Fruit fly (Drosophila melanogaster) whole organism, embryonic: Measurements from ENCODE around the gene GlyRS.

Experiments
- B-H1 ChIP-seq: fragments of 200-800 bp; sonication (Bioruptor generic); IDR thresholded peaks from 3 replicates; pipeline ENCODE4 v1.3.6; 2022; ENCODE audit warnings: missing biosample characterization, missing genetic modification characterization
- CG11504 ChIP-seq: fragments of 200-800 bp; sonication (Bioruptor generic); optimal IDR thresholded peaks from 3 replicates; lab custom pipeline; 2019; ENCODE audit warnings: missing biosample characterization, mild to moderate bottlenecking, missing genetic modification characterization, moderate library complexity
- CG12391 ChIP-seq: fragments of 200-800 bp; sonication (Bioruptor generic); optimal IDR thresholded peaks from 3 replicates; lab custom pipeline; 2018; ENCODE audit warnings: missing biosample characterization, mild to moderate bottlenecking, missing genetic modification characterization, moderate library complexity
- CG15073 ChIP-seq: fragments of 200-800 bp; sonication (Bioruptor generic); optimal IDR thresholded peaks from 2 replicates; lab custom pipeline; 2016; ENCODE audit warnings: missing biosample characterization, missing genetic modification characterization
- CG1529 ChIP-seq: fragments of 200-800 bp; sonication (Bioruptor generic); optimal IDR thresholded peaks from 3 replicates; lab custom pipeline; 2018; ENCODE audit warnings: missing biosample characterization, missing genetic modification characterization
- CG17829 ChIP-seq: fragments of 200-800 bp; optimal IDR thresholded peaks from 2 replicates; lab custom pipeline; 2019; ENCODE audit warnings: missing biosample characterization, mild to moderate bottlenecking, missing genetic modification characterization, moderate library complexity
- CG18262 ChIP-seq: fragments of 200-800 bp; optimal IDR thresholded peaks from 3 replicates; lab custom pipeline; 2019; ENCODE audit warnings: missing biosample characterization, mild to moderate bottlenecking, missing genetic modification characterization, moderate library complexity
- CG34422 ChIP-seq: fragments of 200-800 bp; sonication (Bioruptor generic); IDR thresholded peaks from 3 replicates; pipeline ENCODE4 v1.3.6; 2022; ENCODE audit warnings: missing biosample characterization, missing genetic modification characterization
- CG4820 ChIP-seq: fragments of 200-800 bp; sonication (Bioruptor generic); optimal IDR thresholded peaks from 3 replicates; lab custom pipeline; 2016; ENCODE audit warnings: missing biosample characterization, missing genetic modification characterization
- CG7928 ChIP-seq: fragments of 200-800 bp; sonication (Bioruptor generic); optimal IDR thresholded peaks from 2 replicates; lab custom pipeline; 2017; ENCODE audit warnings: missing biosample characterization, mild to moderate bottlenecking, missing genetic modification characterization
- CG7963 ChIP-seq: fragments of 200-800 bp; sonication (Bioruptor generic); IDR thresholded peaks from 3 replicates; pipeline ENCODE4 v1.3.6; 2022; ENCODE audit warnings: missing biosample characterization, missing genetic modification characterization; ENCODE audit not compliant: partially characterized antibody
- CG7987 ChIP-seq: fragments of 200-800 bp; sonication (Bioruptor generic); optimal IDR thresholded peaks from 2 replicates; lab custom pipeline; 2018; ENCODE audit warnings: missing biosample characterization, mild to moderate bottlenecking, missing genetic modification characterization, moderate library complexity
- CG8281 ChIP-seq: fragments of 200-800 bp; sonication (Bioruptor generic); optimal IDR thresholded peaks from 2 replicates; lab custom pipeline; 2018; ENCODE audit warnings: missing biosample characterization, mild to moderate bottlenecking, missing genetic modification characterization, moderate library complexity
- CG8359 ChIP-seq: fragments of 200-800 bp; sonication (Bioruptor generic); optimal IDR thresholded peaks from 2 replicates; lab custom pipeline; 2017; ENCODE audit warnings: missing biosample characterization, mild to moderate bottlenecking, missing genetic modification characterization, borderline replicate concordance
- Dbx ChIP-seq: fragments of 200-800 bp; sonication (Bioruptor generic); IDR thresholded peaks from 3 replicates; pipeline ENCODE4 v1.3.6; 2022; ENCODE audit warnings: missing biosample characterization, missing genetic modification characterization
- E2f2 ChIP-seq: fragments of 200-800 bp; sonication (Bioruptor generic); IDR thresholded peaks from 2 replicates; pipeline ENCODE4 v1.3.6; 2022; ENCODE audit warnings: missing biosample characterization, missing genetic modification characterization
- Fer1 ChIP-seq: fragments of 200-800 bp; sonication (Bioruptor generic); optimal IDR thresholded peaks from 2 replicates; lab custom pipeline; 2017; ENCODE audit warnings: missing biosample characterization, mild to moderate bottlenecking, missing genetic modification characterization
- HLH54F ChIP-seq: fragments of 200-800 bp; sonication (Bioruptor generic); optimal IDR thresholded peaks from 3 replicates; lab custom pipeline; 2016; ENCODE audit warnings: missing biosample characterization, missing genetic modification characterization
- HmgZ ChIP-seq: fragments of 200-800 bp; sonication (Bioruptor generic); optimal IDR thresholded peaks from 2 replicates; lab custom pipeline; 2018; ENCODE audit warnings: missing biosample characterization, mild to moderate bottlenecking, missing genetic modification characterization
- MESR4 ChIP-seq: fragments of 200-800 bp; sonication (Bioruptor generic); optimal IDR thresholded peaks from 2 replicates; lab custom pipeline; 2018; ENCODE audit warnings: missing biosample characterization, mild to moderate bottlenecking, missing genetic modification characterization, moderate library complexity
- Nf-YB ChIP-seq: fragments of 200-800 bp; sonication (Bioruptor generic); optimal IDR thresholded peaks from 3 replicates; lab custom pipeline; 2019; ENCODE audit warnings: missing biosample characterization, mild to moderate bottlenecking, missing genetic modification characterization, moderate library complexity
- Oli ChIP-seq: fragments of 200-800 bp; sonication (Bioruptor generic); optimal IDR thresholded peaks from 2 replicates; lab custom pipeline; 2018; ENCODE audit warnings: missing biosample characterization, mild to moderate bottlenecking, missing genetic modification characterization, moderate library complexity
- Trl ChIP-seq, 3 experiments: fragments of >200 bp in 2 of 3; fragments of 200-800 bp in 1 of 3; sonication (Bioruptor generic) in 1 of 3; optimal IDR thresholded peaks; 2 replicates in 1 of 3; 3 replicates in 2 of 3; lab custom pipeline; 2016 to 2017; ENCODE audit warnings: missing biosample characterization in 1 of 3, missing genetic modification characterization in 1 of 3
- aop ChIP-seq: fragments of 200-800 bp; sonication (Bioruptor generic); IDR thresholded peaks from 2 replicates; pipeline ENCODE4 v1.3.6; 2022; ENCODE audit warnings: missing biosample characterization, missing genetic modification characterization
- cad ChIP-seq: fragments of >200 bp; optimal IDR thresholded peaks from 2 replicates; lab custom pipeline; 2017; ENCODE audit warnings: missing biosample characterization, missing genetic modification characterization
- chif ChIP-seq, 2 experiments: fragments of 200-800 bp; sonication (Bioruptor generic); optimal IDR thresholded peaks; 3 replicates each; lab custom pipeline; 2016; ENCODE audit warnings: missing biosample characterization in 2 of 2, missing genetic modification characterization in 2 of 2
- corto ChIP-seq: fragments of 200-800 bp; sonication (Bioruptor generic); optimal IDR thresholded peaks from 2 replicates; lab custom pipeline; 2016; ENCODE audit warnings: missing biosample characterization, mild to moderate bottlenecking, missing genetic modification characterization, moderate library complexity
- danr ChIP-seq: fragments of 200-800 bp; sonication (Bioruptor generic); IDR thresholded peaks from 2 replicates; pipeline ENCODE4 v1.3.6; 2022; ENCODE audit warnings: missing biosample characterization, missing genetic modification characterization
- en ChIP-seq: fragments of 200-800 bp; sonication (Bioruptor generic); optimal IDR thresholded peaks from 2 replicates; lab custom pipeline; 2016; ENCODE audit warnings: missing biosample characterization, missing genetic modification characterization
- ftz-f1 ChIP-seq: fragments of 200-800 bp; sonication (Bioruptor generic); optimal IDR thresholded peaks from 2 replicates; lab custom pipeline; 2016; ENCODE audit warnings: missing biosample characterization, missing genetic modification characterization
- gfzf ChIP-seq: fragments of 200-800 bp; sonication (Bioruptor generic); optimal IDR thresholded peaks from 2 replicates; lab custom pipeline; 2016; ENCODE audit warnings: missing biosample characterization, mild to moderate bottlenecking, missing genetic modification characterization, moderate library complexity
- grn ChIP-seq: fragments of 200-800 bp; sonication (Bioruptor generic); optimal IDR thresholded peaks from 3 replicates; lab custom pipeline; 2017; ENCODE audit warnings: missing biosample characterization, missing genetic modification characterization
- gt ChIP-seq: fragments of 200-800 bp; sonication (Bioruptor generic); IDR thresholded peaks from 2 replicates; pipeline ENCODE4 v1.3.6; 2022; ENCODE audit warnings: missing biosample characterization, missing genetic modification characterization
- ham ChIP-seq: fragments of 200-800 bp; sonication (Bioruptor generic); IDR thresholded peaks from 2 replicates; pipeline ENCODE4 v1.3.6; 2022; ENCODE audit warnings: missing biosample characterization, missing genetic modification characterization
- ind ChIP-seq: fragments of 200-800 bp; sonication (Bioruptor generic); optimal IDR thresholded peaks from 3 replicates; lab custom pipeline; 2016; ENCODE audit warnings: missing biosample characterization, missing genetic modification characterization
- lov ChIP-seq, 2 experiments: fragments of 200-800 bp in 1 of 2; fragments of >200 bp in 1 of 2; sonication (Bioruptor generic) in 1 of 2; IDR thresholded peaks in 1 of 2; optimal IDR thresholded peaks in 1 of 2; 2 replicates in 1 of 2; 3 replicates in 1 of 2; pipeline versions ENCODE4 v1.3.6 to Lab custom; 2017 to 2022; ENCODE audit warnings: missing biosample characterization in 1 of 2, missing genetic modification characterization in 1 of 2
- nom ChIP-seq: fragments of 200-800 bp; sonication (Bioruptor generic); optimal IDR thresholded peaks from 2 replicates; lab custom pipeline; 2017; ENCODE audit warnings: missing biosample characterization, missing genetic modification characterization, mild to moderate bottlenecking, moderate library complexity, missing genetic modification reagents
- odd ChIP-seq: fragments of 200-800 bp; sonication (Bioruptor generic); optimal IDR thresholded peaks from 2 replicates; lab custom pipeline; 2017; ENCODE audit warnings: missing biosample characterization, mild to moderate bottlenecking, missing genetic modification characterization
- onecut ChIP-seq: fragments of 200-800 bp; sonication (Bioruptor generic); IDR thresholded peaks from 2 replicates; pipeline ENCODE4 v1.3.6; 2022; ENCODE audit warnings: missing biosample characterization, missing genetic modification characterization
- sima ChIP-seq: fragments of 200-800 bp; sonication (Bioruptor generic); optimal IDR thresholded peaks from 2 replicates; lab custom pipeline; 2016; ENCODE audit warnings: missing biosample characterization, missing genetic modification characterization
- slp2 ChIP-seq: fragments of 200-800 bp; sonication (Bioruptor generic); optimal IDR thresholded peaks from 2 replicates; lab custom pipeline; 2016; ENCODE audit warnings: missing biosample characterization, missing genetic modification characterization
- sug ChIP-seq: fragments of 200-800 bp; optimal IDR thresholded peaks from 2 replicates; lab custom pipeline; 2019; ENCODE audit warnings: missing biosample characterization, mild to moderate bottlenecking, missing genetic modification characterization, moderate library complexity
- tap ChIP-seq: fragments of 200-800 bp; optimal IDR thresholded peaks from 3 replicates; lab custom pipeline; 2019; ENCODE audit warnings: missing biosample characterization, mild to moderate bottlenecking, missing genetic modification characterization, moderate library complexity
- tio ChIP-seq: fragments of 200-800 bp; sonication (Bioruptor generic); optimal IDR thresholded peaks from 2 replicates; lab custom pipeline; 2017; ENCODE audit warnings: missing biosample characterization, missing genetic modification characterization, inconsistent platforms
- tna ChIP-seq: fragments of 200-800 bp; sonication (Bioruptor generic); IDR thresholded peaks from 2 replicates; pipeline ENCODE4 v1.3.6; 2022; ENCODE audit warnings: missing biosample characterization, missing genetic modification characterization; ENCODE audit not compliant: partially characterized antibody
- trem ChIP-seq: fragments of 200-800 bp; optimal IDR thresholded peaks from 3 replicates; lab custom pipeline; 2019; ENCODE audit warnings: missing biosample characterization, mild to moderate bottlenecking, missing genetic modification characterization, moderate library complexity
- unpg ChIP-seq: fragments of 200-800 bp; sonication (Bioruptor generic); optimal IDR thresholded peaks from 3 replicates; lab custom pipeline; 2018; ENCODE audit warnings: missing biosample characterization, mild to moderate bottlenecking, missing genetic modification characterization, moderate library complexity

GlyRS gene

DNA sequence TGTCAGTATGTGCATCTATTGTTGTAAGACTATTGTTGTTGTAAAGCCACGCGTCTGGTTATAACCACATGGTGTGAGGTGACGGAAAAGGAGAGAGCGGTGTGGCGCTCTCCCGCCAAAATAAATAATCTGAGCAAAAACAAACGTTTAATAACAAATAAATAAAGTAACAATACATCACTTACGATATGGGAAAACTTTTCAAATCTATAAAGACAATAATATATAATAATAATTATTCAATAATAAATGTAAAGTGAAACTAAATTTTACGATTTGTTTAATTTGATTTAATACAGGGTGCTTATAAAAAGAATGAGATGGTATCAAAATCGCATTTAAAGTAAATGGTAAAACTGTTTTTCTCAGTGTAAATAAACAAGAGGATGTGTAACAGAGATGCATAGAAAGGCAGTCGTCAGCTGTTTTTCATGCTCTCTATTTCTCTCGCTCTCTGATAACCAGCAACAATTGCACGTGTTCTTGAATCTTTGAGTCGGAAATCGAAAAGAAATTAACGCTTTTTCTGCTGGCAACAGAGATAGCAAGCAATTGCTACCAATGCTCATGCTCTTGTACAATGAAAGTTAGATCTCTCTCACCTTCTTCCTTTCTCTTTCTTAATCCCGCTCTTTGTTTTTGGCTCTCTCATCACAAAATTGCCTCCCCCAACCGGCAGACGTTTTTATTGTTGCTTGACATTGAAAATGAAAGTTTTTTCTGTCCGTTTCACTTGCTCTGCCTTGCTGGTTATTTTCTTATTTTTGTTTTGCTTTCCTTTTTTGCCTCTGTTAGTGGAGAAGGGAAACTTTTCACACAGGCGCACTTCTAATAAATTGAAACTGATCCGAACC, 3.9 kb downstream of the GlyRS start (continued):
- TF ChIP-seq Trl (optimal IDR thresholded peaks at IDR 0.05; lab: Kevin White, UChicago) (peak; percentile 86 to 91), Trl (GFP tag; optimal IDR thresholded peaks at IDR 0.05; lab: Kevin White, UChicago) (peak; percentile 69), B-H1 (GFP tag; lab: Robert Waterston, UW) (peak; percentile 71; the same call in 1 of the 3 replicates), E2f2 (peak; percentile 51; the same call in 1 of the 2 replicates), gt (peak; percentile 39; the same call in 1 of the 2 replicates), en (no peak), HmgZ (peak; percentile 22), CG4820 (peak; percentile 87), grn (GFP tag; lab: Kevin White, UChicago) (peak; percentile 38), sima (no peak), CG7928 (GFP tag; lab: Kevin White, UChicago) (peak; percentile 5), cad (GFP tag; lab: Kevin White, UChicago) (no peak), unpg (GFP tag; lab: Kevin White, UChicago) (peak; percentile 94), CG18262 (tag; lab: Kevin White, UChicago) (peak; percentile 97), CG12391 (tag; lab: Kevin White, UChicago) (peak; percentile 91), corto (GFP tag; lab: Kevin White, UChicago) (peak; percentile 5), danr (GFP tag; lab: Robert Waterston, UW) (no peak; the same call in 1 of the 2 replicates), ind (GFP tag; lab: Kevin White, UChicago) (peak; percentile 84), trem (tag; lab: Kevin White, UChicago) (peak; percentile 95), CG7987 (GFP tag; lab: Kevin White, UChicago) (peak; percentile 67), ham (no peak), onecut (GFP tag; lab: Robert Waterston, UW) (peak; percentile 69; the same call in 1 of the 2 replicates), CG11504 (tag; lab: Kevin White, UChicago) (peak; percentile 91), tio (peak; percentile 78), CG8281 (peak; percentile 34), CG17829 (tag; lab: Kevin White, UChicago) (peak; percentile 97), CG15073 (GFP tag; lab: Kevin White, UChicago) (no peak), tna (GFP tag; lab: Robert Waterston, UW) (no peak), chif (GFP tag; optimal IDR thresholded peaks at IDR 0.05; lab: Kevin White, UChicago) (no peak), sug (tag; lab: Kevin White, UChicago) (peak; percentile 48), MESR4 (GFP tag; lab: Kevin White, UChicago) (no peak), aop (GFP tag; lab: Robert Waterston, UW) (no peak), CG34422 (GFP tag; lab: Robert Waterston, UW) (peak; percentile 86), HLH54F (GFP tag; lab: Kevin White, UChicago) (peak; percentile 2), ftz-f1 (GFP tag; lab: Kevin White, UChicago) (no peak), Dbx (peak; percentile 75), Oli (tag; lab: Kevin White, UChicago) (peak; percentile 80), CG7963 (no peak), tap (peak; percentile 94), CG8359 (peak; percentile 61), Nf-YB (GFP tag; lab: Kevin White, UChicago) (peak; percentile 76), Fer1 (GFP tag; lab: Kevin White, UChicago) (peak; percentile 89), odd (peak; percentile 81), gfzf (GFP tag; lab: Kevin White, UChicago) (no peak), nom (GFP tag; lab: Kevin White, UChicago) (peak; percentile 85), lov (optimal IDR thresholded peaks at IDR 0.05; lab: Kevin White, UChicago) (no peak), lov (GFP tag; IDR thresholded peaks at IDR 0.05; lab: Robert Waterston, UW) (peak; percentile 69; the same call in 2 of the 3 replicates), slp2 (no peak), CG1529 (GFP tag; lab: Kevin White, UChicago) (peak; percentile 64)
